Worm (Caenorhabditis elegans) whole organism, L3 larva: Measurements from ENCODE around the gene C44F1.1.

Experiments
- ZK546.5 ChIP-seq: sonication (generic microtip); optimal IDR thresholded peaks from 2 replicates; lab custom pipeline; 2017; ENCODE audit warnings: missing biosample characterization, missing genetic modification characterization
- ama-1 ChIP-seq: fragments of 150-350 bp; optimal IDR thresholded peaks from 2 replicates; lab custom pipeline; 2018
- ceh-28 ChIP-seq: fragments of 150-350 bp; optimal IDR thresholded peaks from 2 replicates; lab custom pipeline; 2014; ENCODE audit warnings: missing biosample characterization, missing genetic modification reagents, missing genetic modification characterization
- daf-12 ChIP-seq: fragments of 150-350 bp; optimal IDR thresholded peaks from 2 replicates; lab custom pipeline; 2014; ENCODE audit warnings: missing biosample characterization, missing genetic modification reagents, missing genetic modification characterization
- egl-27 ChIP-seq: sonication (generic microtip); optimal IDR thresholded peaks from 4 replicates; lab custom pipeline; 2017; ENCODE audit warnings: missing biosample characterization, missing genetic modification reagents, missing genetic modification characterization
- egl-5 ChIP-seq: fragments of 150-350 bp; optimal IDR thresholded peaks from 2 replicates; lab custom pipeline; 2017; ENCODE audit warnings: missing biosample characterization, missing genetic modification reagents, missing genetic modification characterization, inconsistent platforms
- elt-1 ChIP-seq: fragments of 150-350 bp; optimal IDR thresholded peaks from 2 replicates; lab custom pipeline; 2014; ENCODE audit warnings: missing biosample characterization, missing genetic modification characterization
- elt-2 ChIP-seq: sonication (generic microtip); optimal IDR thresholded peaks from 2 replicates; lab custom pipeline; 2016; ENCODE audit warnings: missing genetic modification reagents, mild to moderate bottlenecking, missing genetic modification characterization, missing compliant biosample characterization
- eor-1 ChIP-seq, 2 experiments: fragments of 150-350 bp; optimal IDR thresholded peaks; 2 replicates each; lab custom pipeline; 2014 to 2018; ENCODE audit warnings: missing biosample characterization in 2 of 2, missing genetic modification characterization in 2 of 2
- fkh-10 ChIP-seq: sonication (generic microtip); optimal IDR thresholded peaks from 2 replicates; lab custom pipeline; 2017; ENCODE audit warnings: missing biosample characterization, missing genetic modification reagents, missing genetic modification characterization
- fkh-2 ChIP-seq: fragments of 150-350 bp; optimal IDR thresholded peaks from 2 replicates; lab custom pipeline; 2014; ENCODE audit warnings: missing biosample characterization, missing genetic modification reagents, missing genetic modification characterization
- fos-1 ChIP-seq: fragments of 150-350 bp; optimal IDR thresholded peaks from 2 replicates; lab custom pipeline; 2014; ENCODE audit warnings: missing biosample characterization, missing genetic modification characterization
- hmg-11 ChIP-seq: sonication (generic microtip); optimal IDR thresholded peaks from 2 replicates; lab custom pipeline; 2016; ENCODE audit warnings: missing genetic modification characterization, missing compliant biosample characterization
- jun-1 ChIP-seq: fragments of 150-350 bp; optimal IDR thresholded peaks from 2 replicates; lab custom pipeline; 2014; ENCODE audit warnings: missing biosample characterization, missing genetic modification reagents, missing genetic modification characterization
- lin-15B ChIP-seq: fragments of 150-350 bp; optimal IDR thresholded peaks from 2 replicates; lab custom pipeline; 2014; ENCODE audit warnings: missing biosample characterization, missing genetic modification characterization
- lin-39 ChIP-seq: fragments of 150-350 bp; optimal IDR thresholded peaks from 2 replicates; lab custom pipeline; 2018; ENCODE audit warnings: missing biosample characterization, missing genetic modification reagents, missing genetic modification characterization
- mml-1 ChIP-seq: fragments of 150-350 bp; sonication (generic microtip); optimal IDR thresholded peaks from 3 replicates; lab custom pipeline; 2014; ENCODE audit warnings: missing biosample characterization, missing genetic modification characterization
- nfya-1 ChIP-seq: sonication (generic microtip); optimal IDR thresholded peaks from 2 replicates; lab custom pipeline; 2017; ENCODE audit warnings: missing genetic modification characterization, mild to moderate bottlenecking, missing compliant biosample characterization, antibody characterized with exemption, moderate library complexity; ENCODE audit not compliant: insufficient read depth
- nhr-11 ChIP-seq: fragments of 150-350 bp; optimal IDR thresholded peaks from 2 replicates; lab custom pipeline; 2014; ENCODE audit warnings: missing biosample characterization, missing genetic modification characterization
- nhr-12 ChIP-seq: fragments of 150-350 bp; optimal IDR thresholded peaks from 2 replicates; lab custom pipeline; 2014; ENCODE audit warnings: missing biosample characterization, missing genetic modification characterization
- nhr-23 ChIP-seq: fragments of 150-350 bp; optimal IDR thresholded peaks from 2 replicates; lab custom pipeline; 2014; ENCODE audit warnings: missing biosample characterization, missing genetic modification reagents, missing genetic modification characterization
- nhr-237 ChIP-seq: fragments of 150-350 bp; optimal IDR thresholded peaks from 2 replicates; lab custom pipeline; 2014; ENCODE audit warnings: missing biosample characterization, missing genetic modification characterization
- nhr-25 ChIP-seq: sonication (generic microtip); optimal IDR thresholded peaks from 2 replicates; lab custom pipeline; 2017; ENCODE audit warnings: missing biosample characterization, missing genetic modification characterization
- nhr-28 ChIP-seq: fragments of 150-350 bp; optimal IDR thresholded peaks from 2 replicates; lab custom pipeline; 2014; ENCODE audit warnings: missing biosample characterization, missing genetic modification characterization
- nhr-43 ChIP-seq: sonication (generic microtip); optimal IDR thresholded peaks from 2 replicates; lab custom pipeline; 2016; ENCODE audit warnings: mild to moderate bottlenecking, missing genetic modification characterization, missing compliant biosample characterization; ENCODE audit not compliant: poor library complexity, severe bottlenecking
- nhr-67 ChIP-seq: fragments of 150-350 bp; optimal IDR thresholded peaks from 2 replicates; lab custom pipeline; 2014; ENCODE audit warnings: missing biosample characterization, missing genetic modification characterization
- nhr-76 ChIP-seq: fragments of 150-350 bp; sonication (generic microtip); optimal IDR thresholded peaks from 5 replicates; lab custom pipeline; 2014; ENCODE audit warnings: missing biosample characterization, missing genetic modification characterization
- pha-4 ChIP-seq: fragments of 150-350 bp; optimal IDR thresholded peaks from 2 replicates; lab custom pipeline; 2014; ENCODE audit warnings: missing biosample characterization, missing genetic modification reagents, missing genetic modification characterization
- pqm-1 ChIP-seq: fragments of 150-350 bp; optimal IDR thresholded peaks from 2 replicates; lab custom pipeline; 2017; ENCODE audit warnings: missing biosample characterization, missing genetic modification characterization, inconsistent platforms
- sea-2 ChIP-seq: fragments of 150-350 bp; sonication (generic microtip); optimal IDR thresholded peaks from 4 replicates; lab custom pipeline; 2014; ENCODE audit warnings: missing biosample characterization, missing genetic modification reagents, missing genetic modification characterization
- skn-1 ChIP-seq: fragments of 150-350 bp; optimal IDR thresholded peaks from 2 replicates; lab custom pipeline; 2014; ENCODE audit warnings: missing biosample characterization, missing genetic modification characterization
- snpc-4 ChIP-seq: fragments of 150-350 bp; optimal IDR thresholded peaks from 2 replicates; lab custom pipeline; 2014; ENCODE audit warnings: missing biosample characterization, missing genetic modification characterization
- unc-39 ChIP-seq: sonication (generic microtip); optimal IDR thresholded peaks from 4 replicates; lab custom pipeline; 2017; ENCODE audit warnings: missing biosample characterization, missing genetic modification characterization
- unc-62 ChIP-seq: fragments of 150-350 bp; sonication (generic microtip); optimal IDR thresholded peaks from 4 replicates; lab custom pipeline; 2014; ENCODE audit warnings: missing biosample characterization, missing genetic modification reagents, missing genetic modification characterization
- zag-1 ChIP-seq: fragments of 150-350 bp; optimal IDR thresholded peaks from 2 replicates; lab custom pipeline; 2014; ENCODE audit warnings: missing biosample characterization, missing genetic modification characterization
- ztf-11 ChIP-seq: fragments of 150-350 bp; optimal IDR thresholded peaks from 2 replicates; lab custom pipeline; 2014; ENCODE audit warnings: missing biosample characterization, missing genetic modification characterization
- ztf-4 ChIP-seq: fragments of 150-350 bp; optimal IDR thresholded peaks from 2 replicates; lab custom pipeline; 2014; ENCODE audit warnings: missing biosample characterization, missing genetic modification characterization

Gene C44F1.1

ce11 chrIII:3785094-3785493 is 19.7 kb upstream of the C44F1.1 start:
- no peak for TF ChIP-seq unc-39 (tag; lab: Kevin White, UChicago)
- TF ChIP-seq pqm-1 (tag; lab: Kevin White, UChicago), result peak; percentile 53
- TF ChIP-seq elt-2 (tag; lab: Kevin White, UChicago), result peak; percentile 64
- TF ChIP-seq pha-4 (tag; lab: Kevin White, UChicago), result peak; percentile 14

- TF ChIP-seq lin-15B (tag; lab: Kevin White, UChicago) (no peak), egl-27 (tag; lab: Kevin White, UChicago) (no peak), jun-1 (tag; lab: Kevin White, UChicago) (no peak), lin-39 (peak; percentile 30), elt-1 (tag; lab: Kevin White, UChicago) (peak; percentile 49)
These were observed 18.6 kb upstream of the C44F1.1 start for ce11 chrIII:3783914-3784313.

ce11 chrIII:3782853-3783252 is 17.5 kb upstream of the C44F1.1 start:
- TF ChIP-seq nhr-11 (tag; lab: Kevin White, UChicago) (peak; percentile 50), zag-1 (no peak), lin-39 (peak; percentile 19), nfya-1 (peak; percentile 61)

ce11 chrIII:3781827-3782226 is 16.5 kb upstream of the C44F1.1 start:
- peak; percentile 55 for TF ChIP-seq egl-5 (tag; lab: Kevin White, UChicago)
- peak; percentile 28 for TF ChIP-seq nfya-1
- TF ChIP-seq skn-1 (tag; lab: Kevin White, UChicago), result no peak
- TF ChIP-seq ztf-11 (tag; lab: Kevin White, UChicago), result no peak
- TF ChIP-seq lin-39, result no peak
- no peak for TF ChIP-seq nhr-23 (tag; lab: Kevin White, UChicago)

- TF ChIP-seq unc-62, result peak; percentile 13
- TF ChIP-seq nhr-28 (tag; lab: Kevin White, UChicago), result no peak
- peak; percentile 25 for TF ChIP-seq nhr-25 (tag; lab: Kevin White, UChicago)
These were observed 9.2 kb upstream of the C44F1.1 start for ce11 chrIII:3774550-3774949.

- TF ChIP-seq nhr-237 (no peak), ama-1 (lab: Kevin White, UChicago) (no peak), sea-2 (GFP tag; lab: Kevin White, UChicago) (no peak), lin-15B (tag; lab: Kevin White, UChicago) (peak; percentile 49), unc-39 (tag; lab: Kevin White, UChicago) (no peak), snpc-4 (tag; lab: Kevin White, UChicago) (peak; percentile 44), nhr-67 (no peak), egl-5 (tag; lab: Kevin White, UChicago) (peak; percentile 72), pha-4 (tag; lab: Kevin White, UChicago) (peak; percentile 97), ztf-4 (tag; lab: Kevin White, UChicago) (no peak), daf-12 (tag; lab: Kevin White, UChicago) (no peak), mml-1 (tag; lab: Kevin White, UChicago) (no peak), elt-2 (tag; lab: Kevin White, UChicago) (no peak), nhr-23 (tag; lab: Kevin White, UChicago) (peak; percentile 70), lin-39 (peak; percentile 15), hmg-11 (peak; percentile 55), nhr-11 (tag; lab: Kevin White, UChicago) (no peak), fkh-10 (GFP tag; lab: Kevin White, UChicago) (no peak), nhr-12 (tag; lab: Kevin White, UChicago) (no peak), nhr-25 (tag; lab: Kevin White, UChicago) (peak; percentile 65), ZK546.5 (tag; lab: Kevin White, UChicago) (no peak), fkh-2 (tag; lab: Kevin White, UChicago) (no peak), eor-1 (tag; optimal IDR thresholded peaks at IDR 0.05; lab: Kevin White, UChicago) (no peak), nhr-76 (no peak), fos-1 (tag; lab: Kevin White, UChicago) (no peak), ceh-28 (tag; lab: Kevin White, UChicago) (peak; percentile 25), jun-1 (tag; lab: Kevin White, UChicago) (peak; percentile 46), nhr-43 (tag; lab: Kevin White, UChicago) (no peak), nfya-1 (peak; percentile 65), elt-1 (tag; lab: Kevin White, UChicago) (peak; percentile 9)
These were observed 7.8 kb upstream of the C44F1.1 start, which contains the start of gene lec-4 for ce11 chrIII:3773173-3773572. Gene lec-4 (minus strand): TSS chrIII:3773326.
